Worm (Caenorhabditis elegans) whole organism, L1 larva: Measurements from ENCODE around the gene tag-77.

Experiments used
- C04F5.9 ChIP-seq: sonication (generic microtip); optimal IDR thresholded peaks from 2 replicates; lab custom pipeline; 2016; ENCODE audit warnings: missing genetic modification characterization, missing compliant biosample characterization
- C34B4.2 ChIP-seq: sonication (generic microtip); optimal IDR thresholded peaks from 2 replicates; lab custom pipeline; 2017; ENCODE audit warnings: mild to moderate bottlenecking, missing genetic modification characterization, missing compliant biosample characterization
- F16B12.6 ChIP-seq: fragments of 150-350 bp; optimal IDR thresholded peaks from 2 replicates; lab custom pipeline; 2014; ENCODE audit warnings: missing biosample characterization, missing genetic modification characterization
- aly-2 ChIP-seq: fragments of 150-350 bp; optimal IDR thresholded peaks from 2 replicates; lab custom pipeline; 2014; ENCODE audit warnings: missing biosample characterization, missing genetic modification characterization
- ceh-8 ChIP-seq: fragments of 200-800 bp; sonication (Bioruptor generic); optimal IDR thresholded peaks from 2 replicates; lab custom pipeline; 2018; ENCODE audit warnings: mild to moderate bottlenecking, missing genetic modification characterization, moderate library complexity, missing compliant biosample characterization
- ceh-82 ChIP-seq, 3 experiments: fragments of 150-350 bp in 1 of 3; sonication (generic microtip) in 2 of 3; optimal IDR thresholded peaks; 2 replicates each; lab custom pipeline; 2014 to 2017; ENCODE audit warnings: missing biosample characterization in 3 of 3, missing genetic modification characterization in 3 of 3
- ceh-88 ChIP-seq: fragments of 200-800 bp; sonication (Bioruptor generic); IDR thresholded peaks from 2 replicates; pipeline ENCODE4 v1.3.6; 2022; ENCODE audit warnings: missing genetic modification characterization, missing compliant biosample characterization
- ces-1 ChIP-seq: fragments of 150-350 bp; optimal IDR thresholded peaks from 2 replicates; lab custom pipeline; 2014; ENCODE audit warnings: missing biosample characterization, missing genetic modification reagents, missing genetic modification characterization
- egl-13 ChIP-seq: sonication (generic microtip); optimal IDR thresholded peaks from 2 replicates; lab custom pipeline; 2016; ENCODE audit warnings: missing genotype, missing genetic modification reagents, missing genetic modification characterization, missing compliant biosample characterization
- elt-2 ChIP-seq: sonication (generic microtip); optimal IDR thresholded peaks from 2 replicates; lab custom pipeline; 2016; ENCODE audit warnings: missing genetic modification characterization, mild to moderate bottlenecking, inconsistent platforms, missing compliant biosample characterization, missing genetic modification reagents
- elt-3 ChIP-seq, 6 experiments: fragments of 150-350 bp in 1 of 6; sonication (generic microtip); optimal IDR thresholded peaks; 2 replicates each; lab custom pipeline; 2017 to 2018; ENCODE audit warnings: missing biosample characterization in 6 of 6, missing genetic modification characterization in 6 of 6, inconsistent platforms in 1 of 6
- fkh-10 ChIP-seq: sonication (generic microtip); optimal IDR thresholded peaks from 2 replicates; lab custom pipeline; 2017; ENCODE audit warnings: missing biosample characterization, missing genetic modification reagents, missing genetic modification characterization
- fkh-4 ChIP-seq: sonication (generic microtip); optimal IDR thresholded peaks from 2 replicates; lab custom pipeline; 2016; ENCODE audit warnings: missing compliant biosample characterization, missing genetic modification characterization, borderline replicate concordance
- lin-14 ChIP-seq: fragments of 200-800 bp; sonication (Bioruptor generic); optimal IDR thresholded peaks from 2 replicates; lab custom pipeline; 2018; ENCODE audit warnings: mild to moderate bottlenecking, missing genetic modification characterization, moderate library complexity, missing compliant biosample characterization
- lin-35 ChIP-seq, 2 experiments: fragments of 150-350 bp; optimal IDR thresholded peaks; 2 replicates each; lab custom pipeline; 2014; ENCODE audit warnings: missing biosample characterization in 2 of 2, missing genetic modification characterization in 2 of 2, missing genetic modification reagents in 2 of 2
- lsy-2 ChIP-seq, 2 experiments: fragments of 150-350 bp; optimal IDR thresholded peaks; 2 replicates each; lab custom pipeline; 2014; ENCODE audit warnings: missing biosample characterization in 2 of 2, missing genetic modification characterization in 2 of 2
- mdl-1 ChIP-seq, 2 experiments: fragments of 150-350 bp; optimal IDR thresholded peaks; 2 replicates each; lab custom pipeline; 2014 to 2017; ENCODE audit warnings: missing biosample characterization in 2 of 2, missing genetic modification characterization in 2 of 2, inconsistent platforms in 1 of 2
- mef-2 ChIP-seq: fragments of 150-350 bp; optimal IDR thresholded peaks from 2 replicates; lab custom pipeline; 2014; ENCODE audit warnings: missing biosample characterization, missing genetic modification characterization
- nhr-19 ChIP-seq: fragments of 200-800 bp; sonication (Bioruptor generic); conservative IDR thresholded peaks from 2 replicates; pipeline ENCODE4 v1.3.6; 2022; ENCODE audit warnings: missing genetic modification characterization, missing compliant biosample characterization
- nhr-20 ChIP-seq: sonication (generic microtip); optimal IDR thresholded peaks from 2 replicates; lab custom pipeline; 2016; ENCODE audit warnings: mild to moderate bottlenecking, missing genetic modification characterization, missing compliant biosample characterization
- nhr-47 ChIP-seq: sonication (generic microtip); optimal IDR thresholded peaks from 2 replicates; lab custom pipeline; 2016; ENCODE audit warnings: mild to moderate bottlenecking, missing genetic modification characterization, moderate library complexity, missing compliant biosample characterization
- nhr-71 ChIP-seq: sonication (generic microtip); optimal IDR thresholded peaks from 2 replicates; lab custom pipeline; 2016; ENCODE audit warnings: mild to moderate bottlenecking, missing genetic modification characterization, moderate library complexity, missing compliant biosample characterization
- nhr-90 ChIP-seq: sonication (generic microtip); optimal IDR thresholded peaks from 2 replicates; lab custom pipeline; 2016; ENCODE audit warnings: mild to moderate bottlenecking, missing genetic modification characterization, missing compliant biosample characterization; ENCODE audit not compliant: poor library complexity
- rnt-1 ChIP-seq: sonication (generic microtip); optimal IDR thresholded peaks from 2 replicates; lab custom pipeline; 2016; ENCODE audit warnings: mild to moderate bottlenecking, missing genetic modification characterization, moderate library complexity, missing compliant biosample characterization
- snpc-4 ChIP-seq: fragments of 150-350 bp; optimal IDR thresholded peaks from 2 replicates; lab custom pipeline; 2014; ENCODE audit warnings: missing biosample characterization, missing genetic modification characterization
- sptf-1 ChIP-seq: fragments of 150-350 bp; optimal IDR thresholded peaks from 2 replicates; lab custom pipeline; 2014; ENCODE audit warnings: missing biosample characterization, missing genetic modification characterization
- tbx-2 ChIP-seq: sonication (generic microtip); optimal IDR thresholded peaks from 2 replicates; lab custom pipeline; 2016; ENCODE audit warnings: missing genetic modification characterization, missing compliant biosample characterization
- tlp-1 ChIP-seq: fragments of 150-350 bp; optimal IDR thresholded peaks from 2 replicates; lab custom pipeline; 2014; ENCODE audit warnings: missing biosample characterization, missing genetic modification characterization
- unc-130 ChIP-seq: fragments of 150-350 bp; optimal IDR thresholded peaks from 2 replicates; lab custom pipeline; 2017; ENCODE audit warnings: missing biosample characterization, missing genetic modification characterization, inconsistent platforms
- unc-30 ChIP-seq: sonication (generic microtip); optimal IDR thresholded peaks from 2 replicates; lab custom pipeline; 2017; ENCODE audit warnings: missing biosample characterization, missing genetic modification characterization
- unc-98 ChIP-seq: fragments of 200-800 bp; sonication (Bioruptor generic); IDR thresholded peaks from 2 replicates; pipeline ENCODE4 v1.3.6; 2022; ENCODE audit warnings: missing genetic modification characterization, missing compliant biosample characterization
- xbp-1 ChIP-seq: sonication (generic microtip); optimal IDR thresholded peaks from 2 replicates; lab custom pipeline; 2016; ENCODE audit warnings: missing genetic modification characterization, missing compliant biosample characterization
- zag-1 ChIP-seq: fragments of 150-350 bp; optimal IDR thresholded peaks from 2 replicates; lab custom pipeline; 2014; ENCODE audit warnings: missing biosample characterization, missing genetic modification characterization

Gene tag-77

DNA sequence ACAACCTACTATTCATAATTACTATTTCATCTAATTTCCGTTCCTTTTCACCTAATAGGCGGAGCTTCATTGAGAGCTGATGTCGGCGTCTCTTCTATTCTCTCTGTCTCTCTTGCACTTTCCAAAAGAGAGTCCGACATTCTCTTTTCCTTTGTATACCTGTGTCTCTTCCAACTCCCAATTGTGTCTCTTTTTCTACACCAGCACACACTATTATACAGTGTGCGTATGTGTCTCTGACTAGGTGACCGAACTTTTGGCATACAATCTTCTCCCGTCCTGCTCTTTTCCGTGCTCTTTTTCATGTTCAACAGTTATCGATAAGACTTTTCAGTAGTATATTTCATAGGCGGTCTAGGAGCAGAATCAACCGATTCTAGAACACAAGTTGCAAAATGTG is 29.9 kb upstream of the tag-77 start:
- TF ChIP-seq unc-130 (tag; lab: Kevin White, UChicago) (no peak), fkh-4 (no peak), C34B4.2 (tag; lab: Kevin White, UChicago) (no peak), ceh-88 (no peak), unc-98 (GFP tag; lab: Robert Waterston, UW) (no peak), lin-14 (GFP tag; lab: Kevin White, UChicago) (peak; percentile 35), tlp-1 (no peak), ceh-8 (GFP tag; lab: Kevin White, UChicago) (no peak), lin-35 (GFP tag; optimal IDR thresholded peaks at IDR 0.05; lab: Kevin White, UChicago) (no peak), mef-2 (no peak), elt-2 (tag; lab: Kevin White, UChicago) (peak; percentile 33), zag-1 (tag; lab: Kevin White, UChicago) (no peak), aly-2 (tag; lab: Kevin White, UChicago) (no peak), nhr-20 (tag; lab: Kevin White, UChicago) (peak; percentile 5), rnt-1 (tag; lab: Kevin White, UChicago) (no peak)

DNA sequence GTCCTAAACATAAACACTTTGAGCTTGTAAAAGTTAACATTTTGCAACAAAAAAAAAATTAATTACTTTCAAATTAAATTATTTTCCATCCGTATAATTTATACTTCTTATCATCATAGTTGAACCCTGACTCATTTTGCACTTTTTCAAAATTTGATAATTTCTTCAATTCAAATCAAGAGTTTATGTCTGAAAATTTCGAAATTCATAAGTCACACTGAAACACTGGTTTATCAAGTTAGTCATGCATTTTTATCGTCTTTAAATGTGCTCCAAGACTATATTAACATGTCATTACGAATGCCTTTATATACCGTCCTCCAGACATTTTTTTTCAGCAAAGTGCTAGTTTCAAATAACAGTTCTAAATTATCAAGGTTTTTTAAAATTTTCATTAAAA is 29.3 kb upstream of the tag-77 start:
- TF ChIP-seq elt-2 (tag; lab: Kevin White, UChicago) (peak; percentile 38), unc-30 (tag; lab: Kevin White, UChicago) (no peak), snpc-4 (tag; lab: Kevin White, UChicago) (no peak), sptf-1 (no peak)
- TF ChIP-seq, all 84 proteins: peak for 1

DNA sequence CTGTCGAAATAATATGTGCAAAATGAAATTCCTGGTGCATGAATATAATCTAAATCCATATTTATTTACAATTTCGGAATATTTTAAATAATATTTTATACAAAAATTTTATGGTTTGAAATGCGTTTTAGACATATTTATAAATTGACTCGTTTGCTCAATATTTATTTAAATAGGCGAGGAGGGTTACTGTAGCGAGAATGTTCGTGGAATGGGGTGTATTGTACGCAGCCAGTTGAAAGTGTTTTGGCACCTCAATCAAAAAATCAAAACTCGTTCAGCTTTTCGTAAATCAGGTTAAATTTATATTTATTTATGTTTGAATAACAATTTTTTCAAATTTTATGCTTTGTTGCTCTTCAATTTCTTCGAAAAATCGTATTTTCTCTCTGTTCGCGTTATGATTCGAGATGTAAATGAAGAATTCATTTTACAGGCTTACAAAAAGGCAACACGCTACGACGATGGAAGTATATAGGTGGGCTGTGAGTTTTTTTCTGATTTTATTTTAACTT is 28.4 kb upstream of the tag-77 start, which contains the start of gene hyl-1:
Gene hyl-1 (plus strand): TSS at position 465 of the 515 bp plus-strand sequence.
- TF ChIP-seq fkh-10 (GFP tag; lab: Kevin White, UChicago) (no peak), C04F5.9 (tag; lab: Kevin White, UChicago) (no peak), egl-13 (no peak), ces-1 (GFP tag; lab: Kevin White, UChicago) (no peak), mdl-1 (tag; optimal IDR thresholded peaks at IDR 0.05; lab: Kevin White, UChicago) (no peak), F16B12.6 (tag; lab: Kevin White, UChicago) (no peak)
- TF ChIP-seq, all 84 proteins: peak for 0

DNA sequence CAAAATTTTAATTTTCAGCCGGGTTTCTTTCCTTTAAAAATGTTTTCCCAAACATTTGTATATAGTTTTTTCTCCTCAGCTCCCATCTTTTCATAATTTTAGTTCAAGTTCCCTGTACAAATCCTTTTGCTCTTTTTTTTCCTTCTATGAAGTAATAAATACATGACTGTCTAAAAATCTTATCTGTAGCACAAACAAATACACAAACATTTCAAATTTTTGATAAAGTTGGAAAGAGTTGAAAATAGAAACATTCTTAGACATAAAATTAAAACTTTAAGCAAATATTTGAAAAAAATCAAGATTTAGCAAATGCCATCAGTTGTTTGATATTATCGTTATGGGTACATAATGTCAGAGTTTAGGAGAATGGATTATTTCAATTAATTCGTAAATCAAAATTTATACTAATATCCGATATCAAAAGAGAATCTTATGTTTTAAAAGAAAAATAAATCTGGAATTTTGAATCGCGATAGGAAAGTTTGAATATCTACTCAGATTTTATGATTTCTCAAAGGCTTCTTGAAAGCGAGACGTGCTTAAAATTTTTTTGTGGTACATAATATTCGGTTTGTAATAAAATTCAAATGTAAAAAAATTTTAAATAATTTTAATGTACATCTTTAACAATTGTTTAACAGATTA is 27.8 kb upstream of the tag-77 start:
- peak; percentile 1 for TF ChIP-seq nhr-20 (tag; lab: Kevin White, UChicago)
- peak; percentile 27 for TF ChIP-seq elt-2 (tag; lab: Kevin White, UChicago)
- TF ChIP-seq xbp-1 (tag; lab: Kevin White, UChicago), result no peak
- TF ChIP-seq nhr-90, result peak; percentile 29

DNA sequence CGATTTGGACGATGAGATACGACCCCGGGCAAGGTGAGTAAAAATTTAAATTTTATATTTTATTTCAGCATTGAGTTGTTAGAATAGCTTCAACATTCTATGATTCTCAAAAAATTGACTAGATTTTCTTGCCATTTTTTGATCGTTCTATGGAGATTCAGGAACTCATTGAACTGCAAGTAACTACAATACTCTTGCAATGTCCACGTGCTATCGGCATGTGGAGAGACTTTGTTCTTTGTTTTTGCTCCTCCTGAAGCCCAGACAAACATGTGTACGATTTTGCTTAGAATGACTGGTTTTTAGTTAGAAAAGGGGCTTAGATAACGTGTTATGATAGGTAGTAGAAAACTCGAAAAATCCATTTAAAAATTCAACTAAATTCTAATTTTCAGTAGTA is 25.6 kb upstream of the tag-77 start:
- TF ChIP-seq nhr-19 (GFP tag; lab: Robert Waterston, UW) (peak; percentile 25; the same call in 1 of the 2 replicates), nhr-90 (no peak), tbx-2 (tag; lab: Kevin White, UChicago) (peak; percentile 5), ceh-82 (tag; optimal IDR thresholded peaks at IDR 0.05; lab: Kevin White, UChicago) (no peak), nhr-47 (tag; lab: Kevin White, UChicago) (peak; percentile 10), elt-3 (tag; optimal IDR thresholded peaks at IDR 0.05; lab: Kevin White, UChicago) (peak in 1 of 6 experiments; percentile 16), snpc-4 (tag; lab: Kevin White, UChicago) (no peak), nhr-20 (tag; lab: Kevin White, UChicago) (peak; percentile 37), nhr-71 (tag; lab: Kevin White, UChicago) (peak; percentile 24), lsy-2 (tag; optimal IDR thresholded peaks at IDR 0.05; lab: Kevin White, UChicago) (peak in 1 of 2 experiments; percentile 1)
- TF ChIP-seq, all 84 proteins: peak for 7
